Worm (Caenorhabditis elegans) whole organism, early embryonic: ENCODE measurements around the gene C33D9.8.

Source experiments
- B0310.2 ChIP-seq: sonication (generic microtip); optimal IDR thresholded peaks from 2 replicates; lab custom pipeline; 2016; ENCODE audit warnings: mild to moderate bottlenecking, missing genetic modification characterization, missing compliant biosample characterization
- F13C5.2 ChIP-seq: sonication (generic microtip); optimal IDR thresholded peaks from 2 replicates; lab custom pipeline; 2017; ENCODE audit warnings: mild to moderate bottlenecking, missing genetic modification characterization, inconsistent platforms, missing compliant biosample characterization
- aly-1 ChIP-seq: sonication (generic microtip); optimal IDR thresholded peaks from 2 replicates; lab custom pipeline; 2016; ENCODE audit warnings: missing genetic modification characterization, missing compliant biosample characterization
- ama-1 ChIP-seq: fragments of 150-350 bp; optimal IDR thresholded peaks from 2 replicates; lab custom pipeline; 2014
- ceh-13 ChIP-seq: fragments of 200-800 bp; sonication (Bioruptor generic); optimal IDR thresholded peaks from 2 replicates; lab custom pipeline; 2018; ENCODE audit warnings: mild to moderate bottlenecking, missing genetic modification characterization, missing compliant biosample characterization
- ceh-36 ChIP-seq: sonication (generic microtip); optimal IDR thresholded peaks from 2 replicates; lab custom pipeline; 2016; ENCODE audit warnings: missing genetic modification characterization, inconsistent platforms, missing compliant biosample characterization
- ets-7 ChIP-seq: sonication (generic microtip); optimal IDR thresholded peaks from 2 replicates; lab custom pipeline; 2016; ENCODE audit warnings: missing genotype, missing genetic modification characterization, missing compliant biosample characterization
- flt-1 ChIP-seq: fragments of 200-800 bp; sonication (Bioruptor generic); IDR thresholded peaks from 2 replicates; pipeline ENCODE4 v1.3.6; 2022; ENCODE audit warnings: missing genetic modification characterization, missing compliant biosample characterization
- hmbx-1 ChIP-seq: sonication (generic microtip); optimal IDR thresholded peaks from 2 replicates; lab custom pipeline; 2016; ENCODE audit warnings: mild to moderate bottlenecking, missing genetic modification characterization, missing compliant biosample characterization
- hmg-4 ChIP-seq: fragments of 200-800 bp; sonication (Bioruptor generic); optimal IDR thresholded peaks from 2 replicates; lab custom pipeline; 2018; ENCODE audit warnings: mild to moderate bottlenecking, missing genetic modification characterization, missing compliant biosample characterization
- hnd-1 ChIP-seq: sonication (generic microtip); optimal IDR thresholded peaks from 2 replicates; lab custom pipeline; 2016; ENCODE audit warnings: missing genetic modification characterization, missing compliant biosample characterization
- pes-1 ChIP-seq: fragments of 200-800 bp; sonication (Bioruptor generic); IDR thresholded peaks from 2 replicates; pipeline ENCODE4 v1.3.6; 2022; ENCODE audit warnings: missing genetic modification reagents, missing genetic modification characterization, missing compliant biosample characterization
- scrt-1 ChIP-seq: fragments of 200-800 bp; sonication (Bioruptor generic); IDR thresholded peaks from 2 replicates; pipeline ENCODE4 v1.3.6; 2022; ENCODE audit warnings: missing genetic modification characterization, missing compliant biosample characterization
- sea-1 ChIP-seq: fragments of 200-800 bp; sonication (Bioruptor generic); conservative IDR thresholded peaks from 2 replicates; pipeline ENCODE4 v1.3.6; 2022; ENCODE audit warnings: missing genetic modification characterization, missing compliant biosample characterization
- tbx-11 ChIP-seq: fragments of 200-800 bp; sonication (Bioruptor generic); IDR thresholded peaks from 2 replicates; pipeline ENCODE4 v1.3.6; 2022; ENCODE audit warnings: missing genetic modification characterization, missing compliant biosample characterization
- tbx-37 ChIP-seq: fragments of 200-800 bp; sonication (Bioruptor generic); conservative IDR thresholded peaks from 2 replicates; pipeline ENCODE4 v1.3.6; 2022; ENCODE audit warnings: missing genetic modification reagents, missing genetic modification characterization, missing compliant biosample characterization
- tra-4 ChIP-seq: sonication (generic microtip); optimal IDR thresholded peaks from 2 replicates; lab custom pipeline; 2017; ENCODE audit warnings: missing genetic modification characterization, missing compliant biosample characterization

Gene C33D9.8

DNA sequence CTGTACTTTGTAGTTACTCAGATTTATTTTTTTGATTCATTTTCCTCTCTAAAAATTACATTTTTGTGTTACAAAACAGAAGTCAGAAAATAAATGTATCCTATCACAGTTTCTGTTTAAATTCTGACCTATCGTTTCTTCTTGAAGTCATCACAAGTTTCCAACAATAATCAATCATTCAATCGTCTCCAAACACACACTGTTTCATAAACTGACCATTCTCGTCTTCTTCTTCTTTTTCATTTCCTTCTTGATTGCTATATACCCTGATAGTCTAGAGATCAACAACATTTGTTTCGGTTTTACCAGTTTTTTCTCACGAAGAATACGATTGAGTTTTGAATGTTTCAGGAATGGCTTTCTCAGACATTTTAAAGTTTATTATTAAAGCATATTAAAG lies 28.6 kb upstream of the C33D9.8 start:
- TF ChIP-seq tra-4 (no peak), B0310.2 (tag; lab: Kevin White, UChicago) (no peak), ceh-36 (tag; lab: Kevin White, UChicago) (no peak), tbx-37 (no peak), hmbx-1 (no peak), pes-1 (GFP tag; lab: Robert Waterston, UW) (no peak), F13C5.2 (tag; lab: Kevin White, UChicago) (no peak), hnd-1 (tag; lab: Kevin White, UChicago) (no peak), hmg-4 (no peak), ets-7 (tag; lab: Kevin White, UChicago) (no peak), scrt-1 (GFP tag; lab: Robert Waterston, UW) (no peak), aly-1 (tag; lab: Kevin White, UChicago) (no peak), ceh-13 (GFP tag; lab: Kevin White, UChicago) (no peak), flt-1 (GFP tag; lab: Robert Waterston, UW) (no peak), sea-1 (no peak), ama-1 (lab: Kevin White, UChicago) (no peak)

DNA sequence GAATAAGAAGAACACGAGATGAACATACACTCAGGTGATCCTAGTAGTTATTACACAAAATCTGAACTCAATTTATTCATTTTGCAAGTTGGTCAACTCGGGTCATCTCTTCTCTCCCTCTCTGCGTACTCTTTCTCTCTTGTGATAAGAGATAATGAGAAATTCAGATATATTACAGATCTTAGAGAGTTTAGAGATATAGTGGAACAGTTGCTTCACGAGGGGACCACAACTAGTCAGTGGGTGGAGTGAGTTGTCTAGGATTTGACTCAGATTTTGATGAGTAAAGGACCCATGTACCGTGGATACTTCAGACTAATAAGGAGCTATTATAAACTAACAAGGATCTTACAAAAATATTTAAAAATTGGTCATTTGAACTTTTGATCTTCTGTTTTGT lies 27.1 kb upstream of the C33D9.8 start, which contains the start of gene exc-5:
TSS of gene exc-5 (minus strand) at position 57 of the 400 bp plus-strand sequence.
- TF ChIP-seq ceh-36 (tag; lab: Kevin White, UChicago) (no peak), F13C5.2 (tag; lab: Kevin White, UChicago) (no peak), tbx-11 (GFP tag; lab: Robert Waterston, UW) (no peak), B0310.2 (tag; lab: Kevin White, UChicago) (no peak)

DNA sequence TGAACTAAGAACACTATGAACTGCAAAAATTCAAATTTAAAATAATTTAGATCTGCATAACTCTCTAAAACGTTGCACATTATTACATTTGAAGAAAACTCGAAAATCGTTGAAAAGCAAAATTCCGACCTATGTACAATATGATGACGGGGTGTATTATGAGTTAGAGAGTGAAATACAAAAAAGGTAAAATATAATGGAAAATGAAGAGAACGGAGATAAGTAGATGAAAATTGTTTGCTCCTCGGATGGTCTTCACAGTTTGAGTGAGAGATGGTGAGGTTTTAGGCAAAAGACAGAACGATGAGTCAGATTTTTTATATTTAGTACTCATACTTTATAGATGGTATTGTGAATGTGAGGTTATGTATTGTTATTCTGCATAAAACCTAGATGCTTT lies 20.8 kb upstream of the C33D9.8 start:
- TF ChIP-seq hnd-1 (tag; lab: Kevin White, UChicago) = no peak
- no peak for TF ChIP-seq hmbx-1
- TF ChIP-seq tbx-11 (GFP tag; lab: Robert Waterston, UW) = no peak
- TF ChIP-seq hmg-4 = no peak

DNA sequence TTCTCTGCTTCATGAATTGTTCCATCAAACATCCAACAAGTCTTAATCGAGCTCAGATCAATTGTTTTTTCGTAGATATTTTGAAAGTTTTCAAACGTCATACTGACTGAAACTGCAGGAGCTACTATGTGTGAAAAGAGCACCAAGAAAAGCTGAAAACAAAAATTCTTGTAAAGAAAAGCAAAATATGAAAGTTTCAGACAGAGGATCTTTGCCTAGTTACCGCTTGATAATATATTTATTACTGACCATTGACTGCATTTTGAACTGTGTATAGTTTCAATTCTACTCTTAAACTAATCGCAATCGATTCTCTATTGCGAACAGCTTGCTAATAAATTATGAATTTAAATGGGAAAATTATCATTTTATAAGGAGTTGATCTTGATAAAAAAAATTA lies 11.7 kb upstream of the C33D9.8 start, which contains the start of gene clec-182:
TSS of gene clec-182 (minus strand) at position 101 of the 400 bp plus-strand sequence.
- TF ChIP-seq tbx-11 (GFP tag; lab: Robert Waterston, UW) = no peak
- TF ChIP-seq hnd-1 (tag; lab: Kevin White, UChicago) = no peak
- no peak for TF ChIP-seq ceh-36 (tag; lab: Kevin White, UChicago)
- no peak for TF ChIP-seq tra-4
- no peak for TF ChIP-seq pes-1 (GFP tag; lab: Robert Waterston, UW)
- no peak for TF ChIP-seq hmg-4
- TF ChIP-seq hmbx-1 = no peak
- TF ChIP-seq ets-7 (tag; lab: Kevin White, UChicago) = no peak
- TF ChIP-seq ceh-13 (GFP tag; lab: Kevin White, UChicago) = no peak

- no peak for TF ChIP-seq aly-1 (tag; lab: Kevin White, UChicago)
- TF ChIP-seq hmg-4 = no peak
- TF ChIP-seq flt-1 (GFP tag; lab: Robert Waterston, UW) = no peak
- TF ChIP-seq pes-1 (GFP tag; lab: Robert Waterston, UW) = no peak
- TF ChIP-seq scrt-1 (GFP tag; lab: Robert Waterston, UW) = no peak
- TF ChIP-seq ceh-13 (GFP tag; lab: Kevin White, UChicago) = no peak
- no peak for TF ChIP-seq F13C5.2 (tag; lab: Kevin White, UChicago)
- no peak for TF ChIP-seq tra-4
- TF ChIP-seq tbx-37 = no peak
- TF ChIP-seq ets-7 (tag; lab: Kevin White, UChicago) = no peak
- no peak for TF ChIP-seq sea-1
Observed at ce11 chrIV:8796246-8796645, 9.7 kb upstream of the C33D9.8 start.

DNA sequence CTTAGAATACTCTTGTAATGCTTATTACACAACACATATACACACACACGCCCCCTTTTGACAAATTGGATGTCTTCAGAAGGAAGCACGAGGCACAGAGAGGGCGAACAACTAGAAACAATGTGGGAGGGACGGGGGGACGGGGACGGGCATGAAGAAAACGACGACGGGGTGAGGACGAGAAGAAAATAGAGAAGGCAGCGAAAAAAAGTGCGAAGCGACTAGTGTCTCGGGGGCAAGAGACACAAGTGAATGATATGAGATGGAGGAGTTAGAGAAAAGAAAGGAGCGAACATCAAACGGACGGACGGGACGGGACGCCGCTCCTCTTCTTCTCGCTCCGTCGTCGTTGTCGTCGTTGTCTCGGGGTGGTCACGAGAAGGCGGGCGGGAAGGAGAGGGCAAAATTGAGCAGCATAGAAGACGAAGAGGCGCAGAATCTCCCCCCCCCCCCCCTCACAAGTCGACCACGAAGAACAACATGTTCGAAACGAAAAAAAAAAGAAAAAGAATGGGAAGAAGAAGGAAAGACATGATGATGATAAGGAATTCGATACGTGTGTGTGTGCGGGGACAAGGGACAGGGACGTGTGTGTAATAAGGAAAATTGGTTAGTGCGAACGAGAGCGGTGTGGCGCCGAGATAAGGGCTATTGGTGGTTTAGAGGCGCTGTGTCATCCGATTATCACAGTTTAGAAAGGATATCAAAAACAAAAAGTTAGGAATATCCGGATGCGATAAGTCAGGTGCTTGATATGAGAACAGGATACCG lies 8.5 kb upstream of the C33D9.8 start:
- TF ChIP-seq tbx-11 (GFP tag; lab: Robert Waterston, UW) (no peak), ceh-36 (tag; lab: Kevin White, UChicago) (no peak), hmbx-1 (no peak), ets-7 (tag; lab: Kevin White, UChicago) (no peak), tbx-37 (no peak), hnd-1 (tag; lab: Kevin White, UChicago) (no peak), aly-1 (tag; lab: Kevin White, UChicago) (no peak), tra-4 (no peak), ama-1 (lab: Kevin White, UChicago) (no peak), pes-1 (GFP tag; lab: Robert Waterston, UW) (no peak), sea-1 (no peak), scrt-1 (GFP tag; lab: Robert Waterston, UW) (no peak), B0310.2 (tag; lab: Kevin White, UChicago) (no peak), ceh-13 (GFP tag; lab: Kevin White, UChicago) (no peak), hmg-4 (no peak), F13C5.2 (tag; lab: Kevin White, UChicago) (no peak), flt-1 (GFP tag; lab: Robert Waterston, UW) (no peak)

ce11 chrIV:8793223-8793622 lies 6.7 kb upstream of the C33D9.8 start:
- TF ChIP-seq ceh-36 (tag; lab: Kevin White, UChicago) (no peak), tra-4 (no peak), hmg-4 (no peak), tbx-11 (GFP tag; lab: Robert Waterston, UW) (no peak), tbx-37 (no peak), flt-1 (GFP tag; lab: Robert Waterston, UW) (no peak), B0310.2 (tag; lab: Kevin White, UChicago) (no peak), F13C5.2 (tag; lab: Kevin White, UChicago) (no peak), ets-7 (tag; lab: Kevin White, UChicago) (no peak), hnd-1 (tag; lab: Kevin White, UChicago) (no peak), scrt-1 (GFP tag; lab: Robert Waterston, UW) (no peak), pes-1 (GFP tag; lab: Robert Waterston, UW) (no peak)
